Fruit fly (Drosophila melanogaster) whole organism, embryonic: Measurements from ENCODE around the gene CG3008.

ENCODE experiments used
- Aef1 ChIP-seq: fragments of 200-800 bp; sonication (Bioruptor generic); IDR thresholded peaks from 3 replicates; pipeline ENCODE4 v1.3.6; 2022; ENCODE audit warnings: missing biosample characterization, missing genetic modification characterization
- B-H1 ChIP-seq: fragments of 200-800 bp; sonication (Bioruptor generic); IDR thresholded peaks from 3 replicates; pipeline ENCODE4 v1.3.6; 2022; ENCODE audit warnings: missing biosample characterization, missing genetic modification characterization
- CG10654 ChIP-seq: fragments of 200-800 bp; sonication (Bioruptor generic); optimal IDR thresholded peaks from 2 replicates; lab custom pipeline; 2016; ENCODE audit warnings: missing biosample characterization, missing genetic modification characterization
- CG12219 ChIP-seq: fragments of 200-800 bp; sonication (Bioruptor generic); optimal IDR thresholded peaks from 3 replicates; lab custom pipeline; 2018; ENCODE audit warnings: missing biosample characterization, mild to moderate bottlenecking, missing genetic modification characterization
- CG12299 ChIP-seq: fragments of 200-800 bp; sonication (Bioruptor generic); optimal IDR thresholded peaks from 2 replicates; lab custom pipeline; 2018; ENCODE audit warnings: missing biosample characterization, mild to moderate bottlenecking, missing genetic modification characterization
- CG1233 ChIP-seq: fragments of 200-800 bp; sonication (Bioruptor generic); optimal IDR thresholded peaks from 4 replicates; lab custom pipeline; 2018; ENCODE audit warnings: missing biosample characterization, mild to moderate bottlenecking, missing genetic modification characterization
- CG14014 ChIP-seq: fragments of 200-800 bp; sonication (Bioruptor generic); IDR thresholded peaks from 2 replicates; pipeline ENCODE4 v1.3.6; 2022; ENCODE audit warnings: missing biosample characterization, missing genetic modification characterization
- CG14860 ChIP-seq: fragments of 200-800 bp; sonication (Bioruptor generic); IDR thresholded peaks from 3 replicates; pipeline ENCODE4 v1.3.6; 2022; ENCODE audit warnings: missing biosample characterization, missing genetic modification characterization; ENCODE audit not compliant: partially characterized antibody
- CG14965 ChIP-seq: fragments of 200-800 bp; sonication (Bioruptor generic); optimal IDR thresholded peaks from 2 replicates; lab custom pipeline; 2016; ENCODE audit warnings: missing biosample characterization, missing genetic modification characterization, borderline replicate concordance
- CG15479 ChIP-seq: fragments of 200-800 bp; sonication (Bioruptor generic); optimal IDR thresholded peaks from 3 replicates; lab custom pipeline; 2019; ENCODE audit warnings: missing biosample characterization, mild to moderate bottlenecking, missing genetic modification characterization, moderate library complexity
- CG1647 ChIP-seq: fragments of 200-800 bp; sonication (Bioruptor generic); optimal IDR thresholded peaks from 3 replicates; lab custom pipeline; 2016; ENCODE audit warnings: missing biosample characterization, missing genetic modification characterization
- CG16815 ChIP-seq: fragments of 200-800 bp; sonication (Bioruptor generic); optimal IDR thresholded peaks from 3 replicates; lab custom pipeline; 2017; ENCODE audit warnings: missing biosample characterization, mild to moderate bottlenecking, missing genetic modification characterization
- CG18599 ChIP-seq: fragments of 200-800 bp; sonication (Bioruptor generic); optimal IDR thresholded peaks from 3 replicates; lab custom pipeline; 2017; ENCODE audit warnings: missing biosample characterization, missing genetic modification characterization, mild to moderate bottlenecking, moderate library complexity, missing genetic modification reagents
- CG3163 ChIP-seq: fragments of 200-800 bp; sonication (Bioruptor generic); optimal IDR thresholded peaks from 3 replicates; lab custom pipeline; 2016; ENCODE audit warnings: missing biosample characterization, missing genetic modification characterization
- CG3847 ChIP-seq: fragments of 200-800 bp; sonication (Bioruptor generic); IDR thresholded peaks from 2 replicates; pipeline ENCODE4 v1.3.6; 2022; ENCODE audit warnings: missing biosample characterization, missing genetic modification characterization
- CG5180 ChIP-seq: fragments of 200-800 bp; sonication (Bioruptor generic); optimal IDR thresholded peaks from 3 replicates; lab custom pipeline; 2017; ENCODE audit warnings: missing biosample characterization, missing genetic modification characterization, mild to moderate bottlenecking, moderate library complexity, missing genetic modification reagents
- CG6272 ChIP-seq: fragments of 200-800 bp; sonication (Bioruptor generic); IDR thresholded peaks from 2 replicates; pipeline ENCODE4 v1.3.6; 2022; ENCODE audit warnings: missing biosample characterization, missing genetic modification characterization
- CTCF ChIP-seq: fragments of 200-800 bp; sonication (Bioruptor generic); optimal IDR thresholded peaks from 2 replicates; lab custom pipeline; 2017; ENCODE audit warnings: missing biosample characterization, mild to moderate bottlenecking, missing genetic modification characterization, moderate library complexity
- D ChIP-seq, 2 experiments: fragments of 200-800 bp in 1 of 2; fragments of >200 bp in 1 of 2; sonication (Bioruptor generic) in 1 of 2; optimal IDR thresholded peaks; 2 replicates in 1 of 2; 3 replicates in 1 of 2; lab custom pipeline; 2017; ENCODE audit warnings: mild to moderate bottlenecking in 1 of 2, missing biosample characterization in 1 of 2, missing genetic modification characterization in 1 of 2, missing genetic modification reagents in 1 of 2
- H2.0 ChIP-seq: fragments of 200-800 bp; sonication (Bioruptor generic); IDR thresholded peaks from 2 replicates; pipeline ENCODE4 v1.3.6; 2022; ENCODE audit warnings: missing biosample characterization, missing genetic modification characterization
- HmgD ChIP-seq: fragments of 200-800 bp; sonication (Bioruptor generic); optimal IDR thresholded peaks from 3 replicates; lab custom pipeline; 2016; ENCODE audit warnings: missing biosample characterization, missing genetic modification characterization
- MESR4 ChIP-seq: fragments of 200-800 bp; sonication (Bioruptor generic); optimal IDR thresholded peaks from 2 replicates; lab custom pipeline; 2018; ENCODE audit warnings: missing biosample characterization, mild to moderate bottlenecking, missing genetic modification characterization, moderate library complexity
- Max ChIP-seq: fragments of 200-800 bp; sonication (Bioruptor generic); optimal IDR thresholded peaks from 2 replicates; lab custom pipeline; 2016; ENCODE audit warnings: missing biosample characterization, mild to moderate bottlenecking, missing genetic modification characterization
- Ssrp ChIP-seq: fragments of 200-800 bp; sonication (Bioruptor generic); optimal IDR thresholded peaks from 2 replicates; lab custom pipeline; 2018; ENCODE audit warnings: missing biosample characterization, mild to moderate bottlenecking, missing genetic modification characterization, moderate library complexity
- Trl ChIP-seq, 3 experiments: fragments of >200 bp in 2 of 3; fragments of 200-800 bp in 1 of 3; sonication (Bioruptor generic) in 1 of 3; optimal IDR thresholded peaks; 2 replicates in 1 of 3; 3 replicates in 2 of 3; lab custom pipeline; 2016 to 2017; ENCODE audit warnings: missing biosample characterization in 1 of 3, missing genetic modification characterization in 1 of 3
- Xbp1 ChIP-seq: fragments of 200-800 bp; sonication (Bioruptor generic); optimal IDR thresholded peaks from 3 replicates; lab custom pipeline; 2016; ENCODE audit warnings: missing biosample characterization, mild to moderate bottlenecking, missing genetic modification characterization
- chif ChIP-seq, 2 experiments: fragments of 200-800 bp; sonication (Bioruptor generic); optimal IDR thresholded peaks; 3 replicates each; lab custom pipeline; 2016; ENCODE audit warnings: missing biosample characterization in 2 of 2, missing genetic modification characterization in 2 of 2
- chn ChIP-seq: fragments of 200-800 bp; sonication (Bioruptor generic); optimal IDR thresholded peaks from 2 replicates; lab custom pipeline; 2016; ENCODE audit warnings: missing biosample characterization, missing genetic modification characterization
- dati ChIP-seq: fragments of 200-800 bp; sonication (Bioruptor generic); IDR thresholded peaks from 2 replicates; pipeline ENCODE4 v1.3.6; 2022; ENCODE audit warnings: missing biosample characterization, missing genetic modification characterization
- dmrt99B ChIP-seq: fragments of 200-800 bp; sonication (Bioruptor generic); optimal IDR thresholded peaks from 2 replicates; lab custom pipeline; 2018; ENCODE audit warnings: missing biosample characterization, mild to moderate bottlenecking, missing genetic modification characterization, moderate library complexity
- exex ChIP-seq: fragments of 200-800 bp; sonication (Bioruptor generic); optimal IDR thresholded peaks from 4 replicates; lab custom pipeline; 2018; ENCODE audit warnings: missing biosample characterization, mild to moderate bottlenecking, missing genetic modification characterization, moderate library complexity
- fd102C ChIP-seq: fragments of 200-800 bp; sonication (Bioruptor generic); optimal IDR thresholded peaks from 2 replicates; lab custom pipeline; 2018; ENCODE audit warnings: missing biosample characterization, mild to moderate bottlenecking, missing genetic modification characterization, moderate library complexity
- gt ChIP-seq: fragments of 200-800 bp; sonication (Bioruptor generic); IDR thresholded peaks from 2 replicates; pipeline ENCODE4 v1.3.6; 2022; ENCODE audit warnings: missing biosample characterization, missing genetic modification characterization
- lmd ChIP-seq: fragments of 200-800 bp; sonication (Bioruptor generic); IDR thresholded peaks from 2 replicates; pipeline ENCODE4 v1.3.6; 2022; ENCODE audit warnings: missing biosample characterization, missing genetic modification characterization
- mld ChIP-seq: fragments of 200-800 bp; sonication (Bioruptor generic); IDR thresholded peaks from 3 replicates; pipeline ENCODE4 v1.3.6; 2022; ENCODE audit warnings: missing biosample characterization, missing genetic modification characterization; ENCODE audit not compliant: partially characterized antibody
- nerfin-1 ChIP-seq: fragments of 200-800 bp; sonication (Bioruptor generic); optimal IDR thresholded peaks from 3 replicates; lab custom pipeline; 2019; ENCODE audit warnings: missing biosample characterization, mild to moderate bottlenecking, missing genetic modification characterization, moderate library complexity
- pb ChIP-seq: fragments of 200-800 bp; sonication (Bioruptor generic); optimal IDR thresholded peaks from 3 replicates; lab custom pipeline; 2016; ENCODE audit warnings: missing biosample characterization, missing genetic modification characterization
- pita ChIP-seq: fragments of 200-800 bp; sonication (Bioruptor generic); optimal IDR thresholded peaks from 2 replicates; lab custom pipeline; 2017; ENCODE audit warnings: missing biosample characterization, mild to moderate bottlenecking, missing genetic modification characterization
- prd ChIP-seq, 3 experiments: fragments of >200 bp in 2 of 3; fragments of 200-800 bp in 1 of 3; sonication (Bioruptor generic) in 1 of 3; optimal IDR thresholded peaks in 2 of 3; IDR thresholded peaks in 1 of 3; 2 replicates in 2 of 3; 3 replicates in 1 of 3; pipeline versions ENCODE4 v1.3.6 to Lab custom; 2017 to 2022; ENCODE audit warnings: missing biosample characterization in 1 of 3, missing genetic modification characterization in 1 of 3
- slbo ChIP-seq: fragments of 200-800 bp; sonication (Bioruptor generic); IDR thresholded peaks from 2 replicates; pipeline ENCODE4 v1.3.6; 2022; ENCODE audit warnings: missing biosample characterization, missing genetic modification characterization
- sr ChIP-seq: fragments of 200-800 bp; sonication (Bioruptor generic); IDR thresholded peaks from 3 replicates; pipeline ENCODE4 v1.3.6; 2022; ENCODE audit warnings: missing biosample characterization, missing genetic modification characterization
- tio ChIP-seq: fragments of 200-800 bp; sonication (Bioruptor generic); optimal IDR thresholded peaks from 2 replicates; lab custom pipeline; 2017; ENCODE audit warnings: missing biosample characterization, missing genetic modification characterization, inconsistent platforms
- toy ChIP-seq: fragments of 200-800 bp; sonication (Bioruptor generic); IDR thresholded peaks from 2 replicates; pipeline ENCODE4 v1.3.6; 2022; ENCODE audit warnings: missing biosample characterization, missing genetic modification characterization
- trh ChIP-seq: fragments of 200-800 bp; sonication (Bioruptor generic); optimal IDR thresholded peaks from 2 replicates; lab custom pipeline; 2016; ENCODE audit warnings: missing biosample characterization, missing genetic modification characterization
- vnd ChIP-seq: fragments of 200-800 bp; sonication (Bioruptor generic); IDR thresholded peaks from 3 replicates; pipeline ENCODE4 v1.3.6; 2022; ENCODE audit warnings: missing biosample characterization, missing genetic modification characterization; ENCODE audit not compliant: partially characterized antibody
- vvl ChIP-seq: fragments of 200-800 bp; sonication (Bioruptor generic); IDR thresholded peaks from 2 replicates; pipeline ENCODE4 v1.3.6; 2022; ENCODE audit warnings: missing biosample characterization, missing genetic modification characterization
- wek ChIP-seq: fragments of 200-800 bp; sonication (Bioruptor generic); optimal IDR thresholded peaks from 3 replicates; lab custom pipeline; 2018; ENCODE audit warnings: missing biosample characterization, mild to moderate bottlenecking, missing genetic modification characterization, moderate library complexity

The CG3008 gene

DNA sequence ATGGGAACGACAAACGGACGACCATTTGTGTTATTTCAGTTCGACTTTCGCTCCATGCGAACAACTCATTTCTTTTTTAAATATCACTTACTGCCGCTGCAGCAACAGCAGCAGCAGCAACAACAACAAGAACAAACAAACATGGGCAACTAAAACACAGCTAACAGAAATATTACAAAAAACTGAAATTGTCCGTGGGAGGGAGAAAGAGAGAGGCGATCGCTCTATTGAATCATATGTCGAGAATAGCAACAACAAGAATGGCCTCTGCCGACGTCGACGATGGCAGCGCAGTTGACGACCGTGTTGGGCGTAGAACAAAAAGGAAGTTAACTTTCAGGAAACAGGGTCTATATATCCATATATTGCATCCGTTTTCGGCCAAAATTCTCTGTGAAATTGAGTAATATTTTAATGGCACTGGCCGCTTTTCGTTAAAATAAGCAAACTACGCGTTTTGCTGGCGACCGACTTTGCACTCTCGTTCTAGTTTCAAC, 36.4 kb upstream of the CG3008 start (continued):
- no peak for TF ChIP-seq CG3847
- TF ChIP-seq Aef1 (GFP tag; lab: Robert Waterston, UW) = peak; percentile 11; the same call in 1 of the 3 replicates
- TF ChIP-seq vvl (GFP tag; lab: Robert Waterston, UW) = no peak
- TF ChIP-seq CTCF (GFP tag; lab: Kevin White, UChicago) = no peak
- no peak for TF ChIP-seq CG14965 (GFP tag; lab: Kevin White, UChicago)
- TF ChIP-seq H2.0 (GFP tag; lab: Robert Waterston, UW) = no peak
- TF ChIP-seq vnd (GFP tag; lab: Robert Waterston, UW) = no peak
- TF ChIP-seq CG5180 = no peak
- no peak for TF ChIP-seq Ssrp
- no peak for TF ChIP-seq lmd (GFP tag; lab: Robert Waterston, UW)
- TF ChIP-seq Xbp1 (GFP tag; lab: Kevin White, UChicago) = no peak
- no peak for TF ChIP-seq CG15479 (GFP tag; lab: Kevin White, UChicago)
- 0 out of 3 replicates have a peak, but pooled peaks have one; percentile 22 for TF ChIP-seq mld (GFP tag; lab: Robert Waterston, UW)
- TF ChIP-seq CG3163 = no peak
- no peak for TF ChIP-seq chn (GFP tag; lab: Kevin White, UChicago)
- TF ChIP-seq dati (GFP tag; lab: Robert Waterston, UW) = no peak
- no peak for TF ChIP-seq trh
- TF ChIP-seq chif (GFP tag; optimal IDR thresholded peaks at IDR 0.05; lab: Kevin White, UChicago) = no peak
- TF ChIP-seq tio (GFP tag; lab: Kevin White, UChicago) = no peak
- no peak for TF ChIP-seq fd102C (GFP tag; lab: Kevin White, UChicago)
- no peak for TF ChIP-seq CG10654 (GFP tag; lab: Kevin White, UChicago)
- no peak for TF ChIP-seq slbo
- TF ChIP-seq sr (GFP tag; lab: Robert Waterston, UW) = 0 out of 3 replicates have a peak, but pooled peaks have one; percentile 54
- TF ChIP-seq CG12299 (tag; lab: Kevin White, UChicago) = no peak
- TF ChIP-seq Max (GFP tag; lab: Kevin White, UChicago) = no peak
- no peak for TF ChIP-seq CG6272 (GFP tag; lab: Robert Waterston, UW)
- no peak for TF ChIP-seq CG12219 (GFP tag; lab: Kevin White, UChicago)
- no peak for TF ChIP-seq gt (GFP tag; lab: Robert Waterston, UW)
- TF ChIP-seq toy (GFP tag; lab: Robert Waterston, UW) = no peak
- no peak for TF ChIP-seq wek (GFP tag; lab: Kevin White, UChicago)
- no peak for TF ChIP-seq CG1647
- no peak for TF ChIP-seq dmrt99B (tag; lab: Kevin White, UChicago)
- TF ChIP-seq nerfin-1 (tag; lab: Kevin White, UChicago) = no peak
- no peak for TF ChIP-seq CG16815 (GFP tag; lab: Kevin White, UChicago)
- TF ChIP-seq D (optimal IDR thresholded peaks at IDR 0.05; lab: Kevin White, UChicago) = no peak
- no peak for TF ChIP-seq D (GFP tag; optimal IDR thresholded peaks at IDR 0.05; lab: Kevin White, UChicago)
- no peak for TF ChIP-seq pb (GFP tag; lab: Kevin White, UChicago)
- no peak for TF ChIP-seq CG14860 (GFP tag; lab: Robert Waterston, UW)
- no peak for TF ChIP-seq exex (tag; lab: Kevin White, UChicago)
- TF ChIP-seq CG18599 (GFP tag; lab: Kevin White, UChicago) = no peak
- no peak for TF ChIP-seq HmgD (GFP tag; lab: Kevin White, UChicago)
- no peak for TF ChIP-seq B-H1
- peak; percentile 49 for TF ChIP-seq MESR4
- no peak for TF ChIP-seq CG1233 (GFP tag; lab: Kevin White, UChicago)
- TF ChIP-seq CG14014 (GFP tag; lab: Robert Waterston, UW) = no peak
- TF ChIP-seq prd (optimal IDR thresholded peaks at IDR 0.05; lab: Kevin White, UChicago) = no peak
- no peak for TF ChIP-seq prd (GFP tag; IDR thresholded peaks at IDR 0.05; lab: Robert Waterston, UW)
- TF ChIP-seq pita = no peak
- peak in 1 of 2 experiments; percentile 32 for TF ChIP-seq Trl (optimal IDR thresholded peaks at IDR 0.05; lab: Kevin White, UChicago)
- TF ChIP-seq Trl (GFP tag; optimal IDR thresholded peaks at IDR 0.05; lab: Kevin White, UChicago) = no peak
